Fruit fly (Drosophila melanogaster): ENCODE measurements around the gene CG11333.

CG11333 gene

DNA sequence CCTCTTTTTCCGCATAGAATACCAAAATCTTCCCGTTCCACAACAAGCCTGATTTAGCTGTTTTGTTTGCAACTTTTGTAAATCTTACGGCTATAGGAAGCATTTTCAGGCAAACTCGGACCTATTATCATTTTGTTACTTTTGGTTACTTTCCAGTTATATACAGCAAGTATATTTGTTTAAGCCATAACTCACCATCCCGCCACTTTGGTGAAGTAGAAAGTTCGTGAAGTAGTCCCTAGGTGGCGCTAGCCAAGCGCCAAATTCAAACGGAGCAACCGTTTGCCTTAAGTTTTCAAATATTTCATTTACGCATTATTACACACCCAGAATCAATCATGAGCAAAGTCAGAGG, at the start of gene CG11333, which contains the start of gene CG11334:
CG11333 (plus strand) TSS at position 290 of the 355 bp plus-strand sequence.
CG11334 (minus strand) TSS at position 26 of the 355 bp plus-strand sequence.
- no peak for TF ChIP-seq CG17801 (GFP tag; optimal IDR thresholded peaks at IDR 0.05; ENCODE audit: partially characterized antibody)

DNA sequence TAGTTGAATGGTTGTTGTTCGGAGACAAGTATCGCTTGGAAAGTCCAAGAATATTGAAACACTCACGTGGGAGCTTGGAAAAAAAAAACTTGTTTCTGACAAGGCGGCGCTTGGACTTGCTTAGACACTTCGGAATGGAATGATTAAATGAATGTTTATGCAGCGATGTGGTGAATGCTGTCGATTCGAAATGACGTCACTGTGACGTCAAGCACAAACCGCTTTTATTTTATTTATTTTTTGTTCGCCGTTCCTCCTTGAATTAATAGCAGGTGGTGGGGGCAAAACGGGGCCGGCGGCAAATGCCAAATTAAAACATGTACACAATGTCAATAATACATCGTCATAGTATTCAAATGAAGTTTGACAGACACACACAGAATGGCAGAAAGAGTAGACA, 43.6 kb upstream of the CG11333 start:
- no peak for TF ChIP-seq CG17801 (GFP tag; optimal IDR thresholded peaks at IDR 0.05; ENCODE audit: partially characterized antibody)

DNA sequence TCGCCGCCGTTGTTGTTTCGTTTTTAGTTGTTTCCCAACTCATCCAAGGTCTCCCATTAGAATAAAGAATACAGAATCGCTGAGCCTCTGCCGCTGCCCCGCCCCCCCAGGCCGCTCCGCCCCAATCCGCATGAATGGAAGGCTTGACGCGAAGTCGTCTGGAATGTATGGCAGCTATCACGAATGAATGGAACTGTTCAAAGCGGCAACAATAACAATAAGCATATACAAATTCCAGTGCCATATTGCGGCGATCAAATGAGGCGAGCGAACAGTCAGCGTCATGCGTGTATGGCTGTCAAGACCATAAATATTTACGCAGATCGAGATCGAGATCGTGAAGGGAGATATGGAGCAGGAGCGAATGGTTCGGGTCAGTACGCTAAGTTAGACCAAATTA, 42.4 kb upstream of the CG11333 start:
- no peak for TF ChIP-seq CG17801 (GFP tag; optimal IDR thresholded peaks at IDR 0.05; ENCODE audit: partially characterized antibody)

DNA sequence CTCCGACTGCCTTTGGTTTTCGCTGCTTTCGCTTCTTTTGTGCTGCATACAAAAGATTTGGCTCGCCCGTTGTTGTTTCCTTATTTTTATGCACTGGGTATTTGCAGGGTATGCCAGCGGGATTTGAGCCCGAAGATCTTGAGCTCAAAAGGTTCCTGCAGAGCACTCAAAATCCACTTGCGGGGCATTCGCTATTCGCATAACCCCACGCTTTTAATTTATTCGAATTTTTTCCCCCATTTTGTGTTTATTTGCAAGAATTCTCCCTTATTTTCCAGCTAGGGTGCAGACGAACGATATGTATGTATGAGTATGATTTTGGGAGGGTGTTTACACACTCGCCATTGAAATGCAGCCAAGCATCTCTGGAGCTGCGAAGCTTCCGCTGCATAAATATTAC, 41.1 kb upstream of the CG11333 start:
- TF ChIP-seq CG17801 (GFP tag; optimal IDR thresholded peaks at IDR 0.05; ENCODE audit: partially characterized antibody), result no peak

DNA sequence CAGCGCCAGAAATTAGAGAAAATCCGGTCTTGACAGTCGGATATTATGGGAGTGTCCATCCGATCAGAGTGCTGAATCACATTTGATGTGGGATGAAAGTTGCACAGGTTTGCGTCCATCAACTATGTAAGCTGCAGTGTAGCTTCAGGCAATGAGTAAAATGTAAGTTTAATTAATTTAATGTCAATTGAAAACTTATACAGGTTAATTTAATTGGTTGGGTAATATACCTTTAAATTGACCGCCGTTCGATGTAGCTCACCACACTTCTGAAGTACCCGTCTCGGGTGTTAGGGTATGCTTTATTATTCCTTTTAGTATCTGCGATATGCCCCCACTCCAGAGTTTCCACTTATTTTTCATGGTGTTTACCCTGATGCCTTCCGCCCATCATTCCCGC, 38.7 kb upstream of the CG11333 start:
- no peak for TF ChIP-seq CG17801 (GFP tag; optimal IDR thresholded peaks at IDR 0.05; ENCODE audit: partially characterized antibody)

DNA sequence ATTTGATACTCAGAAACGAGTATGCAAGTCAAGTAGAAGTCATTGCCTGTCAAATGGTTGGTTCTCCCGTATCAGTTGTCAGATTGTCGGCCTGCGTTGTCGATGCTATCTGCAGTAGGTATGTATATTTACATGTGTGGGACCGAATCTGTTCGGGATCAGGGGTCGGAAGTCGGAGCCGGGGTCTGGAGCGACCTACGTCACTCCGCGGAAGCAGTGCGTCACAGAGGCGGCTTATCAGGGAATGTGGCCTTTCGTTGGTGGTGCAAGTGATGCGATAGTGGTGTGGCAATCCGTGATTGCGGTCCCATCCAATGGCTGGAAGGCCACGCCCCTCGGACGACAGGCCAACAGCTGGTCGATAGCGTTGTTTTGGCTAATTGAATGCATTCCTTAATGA, 27.5 kb upstream of the CG11333 start:
- no peak for TF ChIP-seq CG17801 (GFP tag; optimal IDR thresholded peaks at IDR 0.05; ENCODE audit: partially characterized antibody)

DNA sequence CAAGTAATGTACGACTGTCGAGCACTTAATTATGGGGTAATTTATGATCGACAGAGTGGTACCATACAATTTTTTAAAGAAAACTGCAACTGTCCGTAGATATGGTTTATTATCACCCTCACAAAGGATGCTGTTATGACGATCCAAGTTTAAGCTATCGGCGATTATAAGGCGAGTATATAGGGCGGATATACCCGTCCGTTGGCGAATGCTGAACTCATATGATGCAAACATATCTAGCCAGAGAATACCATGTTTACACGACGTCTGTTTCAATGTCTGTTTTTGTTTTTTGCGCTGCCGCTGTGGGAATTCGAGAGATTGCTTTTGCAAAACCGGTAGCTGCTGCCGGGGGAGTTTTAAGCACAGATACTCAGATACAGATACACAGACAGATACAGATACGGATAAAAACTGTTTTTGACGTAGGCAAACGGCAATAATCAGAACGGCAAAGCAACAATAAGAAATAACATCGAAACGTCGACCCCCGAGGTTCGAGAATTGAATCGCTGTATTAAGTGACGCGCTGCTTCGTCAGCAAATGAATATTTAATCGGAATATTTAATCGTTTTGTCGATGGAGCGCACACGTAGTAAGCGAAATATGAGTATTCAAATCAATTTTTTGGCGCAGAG, 25.6 kb upstream of the CG11333 start:
- TF ChIP-seq CG17801 (GFP tag; optimal IDR thresholded peaks at IDR 0.05; ENCODE audit: partially characterized antibody), result no peak

DNA sequence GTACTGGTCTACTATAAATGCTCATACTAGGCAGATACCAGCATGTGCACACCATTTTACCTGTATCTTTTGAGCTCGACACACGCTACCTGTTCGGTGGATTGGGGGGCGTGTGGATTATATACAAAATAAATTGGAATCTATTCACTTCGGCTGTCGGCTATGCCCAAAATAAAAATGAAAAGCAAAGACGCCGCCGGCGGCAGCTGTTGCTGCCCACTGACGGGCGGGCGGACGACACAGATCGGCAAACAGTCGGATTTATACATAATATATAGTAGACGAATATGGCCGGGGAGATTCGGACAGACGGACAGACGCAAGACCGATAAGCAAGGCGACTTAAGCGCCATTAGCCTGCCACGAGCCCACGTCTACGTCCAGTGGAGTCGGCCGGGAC, 24.2 kb upstream of the CG11333 start:
- TF ChIP-seq CG17801 (GFP tag; optimal IDR thresholded peaks at IDR 0.05; ENCODE audit: partially characterized antibody), result no peak

DNA sequence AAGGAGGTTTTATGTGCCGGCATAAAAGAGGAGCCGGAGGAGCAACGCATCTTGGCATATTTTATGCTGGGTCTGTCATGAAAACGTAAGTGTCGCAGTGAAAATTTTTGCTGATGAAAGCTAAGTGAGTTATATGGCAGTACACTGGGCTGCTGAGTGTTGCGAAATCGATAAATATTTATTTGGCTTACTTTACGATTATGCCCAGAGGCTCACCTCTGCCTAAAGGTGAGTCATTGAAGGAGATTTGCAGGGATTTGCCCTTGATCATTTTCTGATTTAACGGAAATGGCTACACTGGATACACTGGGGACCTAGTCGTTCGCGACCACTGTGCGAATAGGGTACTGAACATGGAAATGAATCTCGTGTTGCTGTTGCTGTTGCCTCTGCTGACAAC, 23.1 kb upstream of the CG11333 start:
- TF ChIP-seq CG17801 (GFP tag; optimal IDR thresholded peaks at IDR 0.05; ENCODE audit: partially characterized antibody), result no peak

DNA sequence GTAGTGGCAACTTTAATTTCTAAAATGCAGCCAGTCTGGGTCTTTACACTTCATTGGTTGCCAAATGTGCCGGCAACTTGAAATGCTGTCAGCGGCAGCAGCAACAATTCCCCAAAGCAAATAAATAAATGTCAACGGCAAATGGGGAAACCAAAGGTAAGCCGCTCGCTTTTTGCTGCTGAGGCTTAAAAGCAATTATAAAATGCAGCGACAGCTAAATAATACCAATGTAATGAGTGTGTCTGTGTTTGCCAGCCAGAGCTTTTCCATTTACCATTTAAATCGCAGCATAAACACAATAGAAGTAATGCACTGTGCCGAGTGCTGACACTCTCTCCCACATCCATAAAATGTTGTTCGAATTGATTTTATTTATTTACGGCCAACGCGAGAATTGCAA, 22.5 kb upstream of the CG11333 start:
- no peak for TF ChIP-seq CG17801 (GFP tag; optimal IDR thresholded peaks at IDR 0.05; ENCODE audit: partially characterized antibody)

DNA sequence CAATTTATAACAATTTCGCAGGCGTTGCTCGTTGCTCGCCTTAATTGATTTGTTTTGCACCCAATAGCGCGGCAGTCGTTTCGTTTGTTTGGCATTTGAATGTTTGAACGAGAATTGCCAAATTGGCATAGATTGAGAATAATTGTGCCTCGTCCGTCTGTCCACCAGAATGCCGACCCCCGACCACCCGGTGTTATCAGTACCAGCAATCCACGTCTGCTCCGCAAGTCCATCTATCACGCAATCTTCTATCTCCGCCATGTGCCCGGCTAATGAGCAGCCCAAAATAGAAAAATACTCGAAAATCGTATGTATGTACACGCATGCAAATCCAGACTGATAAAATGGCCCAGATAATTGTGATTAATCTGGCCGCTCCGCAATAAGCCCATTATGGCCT, 20.1 kb upstream of the CG11333 start:
- no peak for TF ChIP-seq CG17801 (GFP tag; optimal IDR thresholded peaks at IDR 0.05; ENCODE audit: partially characterized antibody)

DNA sequence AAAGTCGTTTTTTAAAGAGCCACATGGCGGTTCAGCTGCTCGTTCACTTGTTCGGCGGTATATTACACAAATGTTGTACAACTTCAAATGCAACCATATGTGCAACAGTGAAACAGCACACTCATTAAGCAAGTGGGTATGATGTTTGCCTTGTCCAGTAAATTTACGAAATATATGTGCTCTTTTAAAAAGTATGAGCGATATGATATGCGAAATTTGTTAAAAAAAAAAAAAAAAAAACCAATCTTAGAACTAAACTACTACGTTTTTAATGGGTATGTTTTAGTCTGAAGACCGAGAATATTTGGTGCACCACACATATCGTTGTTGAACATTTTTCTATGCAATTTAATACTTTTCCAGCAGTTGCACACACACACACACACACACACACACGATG, 19.6 kb upstream of the CG11333 start:
- peak; percentile 10 for TF ChIP-seq CG17801 (GFP tag; optimal IDR thresholded peaks at IDR 0.05; ENCODE audit: partially characterized antibody)

DNA sequence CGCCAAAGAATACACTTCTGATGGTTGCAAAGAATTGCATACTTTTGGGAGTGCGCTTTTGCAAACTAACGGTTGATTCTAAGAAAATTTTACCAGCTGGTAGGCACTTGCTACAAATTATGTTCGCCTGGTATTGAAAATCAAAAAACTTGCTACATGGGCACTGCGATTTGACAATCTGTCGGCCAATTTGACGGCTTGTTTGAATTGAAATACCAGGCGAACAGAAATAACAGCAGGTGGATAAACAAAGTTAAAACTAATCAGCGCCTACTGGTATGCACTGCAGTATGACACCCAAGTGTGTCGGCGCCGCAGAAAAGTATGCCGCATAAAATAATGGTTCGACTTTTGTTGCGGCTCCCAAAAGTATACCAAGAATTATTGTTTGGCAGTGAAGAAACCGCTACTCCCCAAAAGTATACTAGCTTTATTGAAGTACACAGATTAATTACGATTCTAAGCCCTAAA, 5.1 kb upstream of the CG11333 start:
- peak; percentile 13 for TF ChIP-seq CG17801 (GFP tag; optimal IDR thresholded peaks at IDR 0.05; ENCODE audit: partially characterized antibody)

DNA sequence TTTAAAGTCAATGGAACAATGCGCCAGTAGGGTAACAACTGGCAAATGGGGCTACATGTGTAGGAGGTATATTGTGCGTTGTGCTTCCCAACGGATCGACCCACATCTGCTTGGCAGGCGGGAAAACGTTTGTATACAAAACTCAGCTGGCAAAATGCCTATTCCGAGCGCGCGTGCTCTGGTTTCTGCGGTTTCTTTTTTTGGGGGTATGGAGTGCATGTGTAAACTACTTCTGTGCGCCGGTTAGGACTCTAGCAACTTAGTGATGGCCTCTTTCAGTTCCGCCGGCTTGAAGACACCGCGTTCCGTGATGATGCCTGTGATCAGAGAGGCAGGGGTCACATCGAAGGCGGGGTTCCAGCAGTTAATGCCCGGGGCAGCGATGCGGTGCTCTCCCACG, 3.3 kb upstream of the CG11333 start, which contains the start of gene Loxl1:
Loxl1 (minus strand) TSS at position 101 of the 400 bp plus-strand sequence.
- no peak for TF ChIP-seq CG17801 (GFP tag; optimal IDR thresholded peaks at IDR 0.05; ENCODE audit: partially characterized antibody)

DNA sequence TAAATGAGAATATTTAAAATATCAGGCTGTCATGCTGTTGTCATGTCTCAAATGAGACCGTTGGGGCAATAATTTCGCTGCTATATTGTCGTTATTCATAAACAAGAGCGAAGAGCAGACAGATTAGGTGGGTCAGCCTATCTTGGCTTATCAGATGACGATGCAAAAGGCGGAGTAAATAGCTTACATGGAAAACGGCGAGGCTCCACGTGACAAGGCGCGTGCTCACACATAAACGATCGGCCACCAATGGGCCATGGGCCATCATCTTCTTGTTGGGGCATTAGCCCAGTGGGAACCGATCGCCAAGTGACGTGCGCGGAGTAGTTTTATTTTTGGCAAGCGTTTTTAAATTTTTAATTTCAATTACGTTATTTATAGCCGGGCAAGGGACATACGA, 1.8 kb upstream of the CG11333 start:
- no peak for TF ChIP-seq CG17801 (GFP tag; optimal IDR thresholded peaks at IDR 0.05; ENCODE audit: partially characterized antibody)

DNA sequence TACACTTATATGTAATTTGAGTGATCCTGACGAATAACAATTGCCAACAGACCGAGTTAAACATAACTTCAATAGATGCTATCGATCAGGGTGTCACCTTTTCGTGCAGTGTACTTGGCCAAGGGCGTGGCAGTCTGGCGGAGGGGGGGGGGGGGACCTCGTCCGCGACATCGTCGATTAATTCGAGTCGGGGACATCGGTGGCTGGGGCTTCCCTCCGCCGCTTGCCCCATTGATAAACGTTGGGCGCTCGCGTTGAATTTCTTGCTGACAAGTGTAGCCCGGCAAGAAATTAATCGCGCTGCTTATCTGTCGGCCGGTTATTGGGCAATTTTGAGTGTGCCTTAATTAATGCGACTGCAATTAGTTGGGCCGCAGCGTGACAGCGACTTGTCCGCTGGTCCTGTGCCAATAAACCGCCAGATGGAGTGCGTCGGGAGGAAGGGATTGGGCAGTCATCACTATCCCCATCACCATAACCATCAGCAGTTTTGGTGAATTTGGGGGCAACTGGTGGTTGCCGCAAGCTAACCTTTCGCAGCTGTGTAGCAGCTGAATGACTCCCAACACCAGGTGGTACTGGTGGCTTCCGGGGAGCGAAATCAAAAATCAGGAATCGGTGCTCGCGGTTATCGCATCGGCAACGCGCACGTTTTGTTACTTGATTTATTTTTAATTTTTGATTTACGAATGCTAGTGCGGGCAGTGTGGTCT, 646 bp upstream of the CG11333 start:
- TF ChIP-seq CG17801 (GFP tag; optimal IDR thresholded peaks at IDR 0.05; ENCODE audit: partially characterized antibody), result no peak

Measured in ovary, adult (tissue).